Worm (Caenorhabditis elegans): ENCODE measurements around the gene srh-236.

DNA sequence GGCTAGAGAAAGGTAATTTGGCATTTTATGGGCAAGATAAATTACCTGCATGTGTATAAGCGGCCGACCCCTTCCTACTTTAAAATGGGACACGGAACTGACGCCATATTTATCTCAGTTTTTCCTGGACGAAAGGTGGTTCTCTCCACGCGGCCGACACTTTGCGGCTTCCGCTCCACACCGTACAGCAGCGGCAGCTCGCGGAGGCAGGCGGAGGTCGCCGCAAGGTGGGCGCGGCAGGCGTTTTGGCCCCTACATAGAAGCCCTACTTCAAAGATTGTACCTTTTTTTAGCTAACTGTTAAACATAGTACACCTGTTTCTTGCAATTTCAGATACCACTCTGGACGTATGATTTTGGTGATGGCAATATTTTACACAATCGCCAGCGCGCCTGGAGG, 5.4 kb downstream of the srh-236 start:
- TF ChIP-seq cog-1 (tag; optimal IDR thresholded peaks at IDR 0.05) (no peak), med-1 (GFP tag; optimal IDR thresholded peaks at IDR 0.05; ENCODE audit: insufficient read depth) (no peak), flt-1 (GFP tag; IDR thresholded peaks at IDR 0.05) (no peak), klf-2 (GFP tag; conservative IDR thresholded peaks at IDR 0.05) (no peak), ref-1 (GFP tag; conservative IDR thresholded peaks at IDR 0.05) (no peak), T22C8.4 (GFP tag; IDR thresholded peaks at IDR 0.05) (no peak)
